Fruit fly (Drosophila melanogaster): ENCODE measurements around the gene Atg8a.

Gene Atg8a

DNA sequence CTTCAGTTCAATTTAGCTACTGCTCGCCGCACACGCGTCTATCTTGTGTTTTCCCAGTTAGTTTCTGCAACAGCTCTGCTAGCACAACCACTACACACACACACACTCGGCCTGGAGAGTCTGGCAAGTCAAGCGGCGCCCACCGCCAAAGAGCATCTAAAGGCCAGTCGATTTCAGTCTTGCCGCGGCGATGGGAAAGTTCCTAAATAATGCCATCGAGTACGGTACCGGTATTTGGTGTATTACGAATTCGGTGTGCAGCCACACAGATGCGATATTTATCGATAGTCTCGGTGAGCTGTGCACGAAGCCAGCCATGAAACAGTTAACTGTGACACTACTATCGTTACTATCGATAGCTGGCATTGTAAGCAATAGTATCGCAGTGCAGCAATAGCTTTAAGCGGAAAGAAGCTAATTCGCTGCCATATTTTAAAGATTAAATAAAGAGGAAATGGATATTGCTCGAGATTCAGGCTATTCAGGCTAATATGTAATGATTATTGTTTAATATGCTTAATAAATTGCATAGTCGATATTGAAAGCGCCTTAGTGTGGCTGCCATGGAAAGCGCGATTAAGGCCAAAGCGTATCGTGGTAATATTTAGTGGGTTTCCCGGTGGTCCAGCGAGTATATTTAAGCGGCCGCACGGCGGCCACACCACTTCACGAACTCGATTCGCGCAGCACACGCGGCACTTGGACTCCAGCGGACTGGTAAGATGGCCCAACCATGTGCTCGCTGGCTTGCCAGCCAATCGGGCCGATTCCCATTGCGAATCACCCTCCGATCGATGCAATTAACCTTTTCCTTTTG lies 23.2 kb downstream of the Atg8a start, which contains the start of gene stx (continued):
- no peak for TF ChIP-seq emc (GFP tag; optimal IDR thresholded peaks at IDR 0.05)
- TF ChIP-seq CG14965 (GFP tag; optimal IDR thresholded peaks at IDR 0.05; ENCODE audit: borderline replicate concordance): no peak
- no peak for TF ChIP-seq CG9215 (GFP tag; IDR thresholded peaks at IDR 0.05)
- TF ChIP-seq Dll (GFP tag; IDR thresholded peaks at IDR 0.05; ENCODE audit: partially characterized antibody): peak; percentile 99
- TF ChIP-seq zfh2 (GFP tag; optimal IDR thresholded peaks at IDR 0.05): no peak
- no peak for TF ChIP-seq CG8944 (GFP tag; optimal IDR thresholded peaks at IDR 0.05)
- no peak for TF ChIP-seq CG18011 (GFP tag; optimal IDR thresholded peaks at IDR 0.05)
- peak; percentile 13 for TF ChIP-seq CG12391 (tag; optimal IDR thresholded peaks at IDR 0.05)
- TF ChIP-seq CG2129 (GFP tag; IDR thresholded peaks at IDR 0.05; ENCODE audit: partially characterized antibody): peak; percentile 97
- no peak for TF ChIP-seq pnt (GFP tag; optimal IDR thresholded peaks at IDR 0.05)
- no peak for TF ChIP-seq Blimp-1 (GFP tag; optimal IDR thresholded peaks at IDR 0.05)
- TF ChIP-seq D19A (tag; optimal IDR thresholded peaks at IDR 0.05): no peak
- no peak for TF ChIP-seq CG7839 (tag; optimal IDR thresholded peaks at IDR 0.05)
- TF ChIP-seq Med (GFP tag): peak; percentile 86
- 0 out of 2 replicates have a peak, but pooled peaks have one; percentile 29 for TF ChIP-seq aop (GFP tag; IDR thresholded peaks at IDR 0.05)
- TF ChIP-seq sna (GFP tag; IDR thresholded peaks at IDR 0.05; ENCODE audit: partially characterized antibody): peak; percentile 98
- TF ChIP-seq CG12104 (GFP tag; optimal IDR thresholded peaks at IDR 0.05): peak; percentile 31
- no peak for TF ChIP-seq pan (optimal IDR thresholded peaks at IDR 0.05)
- peak in 1 of 2 experiments; percentile 44 for TF ChIP-seq pan (GFP tag; optimal IDR thresholded peaks at IDR 0.05 in 1 of 2, IDR thresholded peaks at IDR 0.05 in 1 of 2)
- TF ChIP-seq mam (GFP tag; optimal IDR thresholded peaks at IDR 0.05): no peak
- no peak for TF ChIP-seq Side (GFP tag; optimal IDR thresholded peaks at IDR 0.05)
- TF ChIP-seq CG14441 (GFP tag; IDR thresholded peaks at IDR 0.05): no peak
- TF ChIP-seq nerfin-2 (GFP tag; IDR thresholded peaks at IDR 0.05; ENCODE audit: partially characterized antibody): peak; percentile 94
- peak; percentile 63; the same call in 2 of the 3 replicates for TF ChIP-seq Dbx (GFP tag; IDR thresholded peaks at IDR 0.05)
- no peak for TF ChIP-seq sisA (GFP tag; IDR thresholded peaks at IDR 0.05)
- TF ChIP-seq CG1832 (GFP tag; optimal IDR thresholded peaks at IDR 0.05): no peak
- TF ChIP-seq rib (GFP tag; IDR thresholded peaks at IDR 0.05): peak; percentile 71; the same call in 1 of the 2 replicates
- no peak for TF ChIP-seq nerfin-1 (tag; optimal IDR thresholded peaks at IDR 0.05)
- TF ChIP-seq Optix (GFP tag; IDR thresholded peaks at IDR 0.05): no peak; the same call in 2 of the 3 replicates
- peak; percentile 98 for TF ChIP-seq amos (GFP tag; IDR thresholded peaks at IDR 0.05; ENCODE audit: partially characterized antibody)
- peak; percentile 34 for TF ChIP-seq Asciz (GFP tag; optimal IDR thresholded peaks at IDR 0.05)
- no peak for TF ChIP-seq Gsc (GFP tag; IDR thresholded peaks at IDR 0.05)
- peak; percentile 62 for TF ChIP-seq CG12659 (GFP tag; optimal IDR thresholded peaks at IDR 0.05)
- peak; percentile 95 for TF ChIP-seq mld (GFP tag; IDR thresholded peaks at IDR 0.05; ENCODE audit: partially characterized antibody)
- no peak for TF ChIP-seq tup (GFP tag; optimal IDR thresholded peaks at IDR 0.05)
- no peak for TF ChIP-seq CG18262 (tag; optimal IDR thresholded peaks at IDR 0.05)
- peak; percentile 43; the same call in 1 of the 2 replicates for TF ChIP-seq CG31441 (GFP tag; IDR thresholded peaks at IDR 0.05)
- peak; percentile 35; the same call in 1 of the 2 replicates for TF ChIP-seq wdn (GFP tag; IDR thresholded peaks at IDR 0.05)
- TF ChIP-seq CG17612 (GFP tag; IDR thresholded peaks at IDR 0.05): 0 out of 2 replicates have a peak, but pooled peaks have one; percentile 32
- peak; percentile 59 for TF ChIP-seq onecut (GFP tag; IDR thresholded peaks at IDR 0.05)
- TF ChIP-seq CG32532 (GFP tag; IDR thresholded peaks at IDR 0.05): peak; percentile 66
- TF ChIP-seq CG2116 (GFP tag; optimal IDR thresholded peaks at IDR 0.05): peak; percentile 84
- peak; percentile 2 for TF ChIP-seq HLH54F (GFP tag; optimal IDR thresholded peaks at IDR 0.05)
- peak; percentile 75 for TF ChIP-seq CG34422 (GFP tag; IDR thresholded peaks at IDR 0.05)
- peak; percentile 22 for TF ChIP-seq CG8924 (tag; optimal IDR thresholded peaks at IDR 0.05)
- TF ChIP-seq gro (GFP tag; optimal IDR thresholded peaks at IDR 0.05): no peak
- TF ChIP-seq CG16779 (GFP tag; IDR thresholded peaks at IDR 0.05): peak; percentile 81
- no peak for TF ChIP-seq sima (GFP tag; optimal IDR thresholded peaks at IDR 0.05)
- TF ChIP-seq vnd (GFP tag; IDR thresholded peaks at IDR 0.05; ENCODE audit: partially characterized antibody): peak; percentile 98
